Worm (Caenorhabditis elegans) whole organism, L2 larva: Measurements from ENCODE around the gene ZK686.3.

ENCODE experiments used
- ZK546.5 ChIP-seq: sonication (generic microtip); optimal IDR thresholded peaks from 2 replicates; lab custom pipeline; 2017; ENCODE audit warnings: missing biosample characterization, missing genetic modification characterization
- crh-2 ChIP-seq: sonication (generic microtip); optimal IDR thresholded peaks from 2 replicates; lab custom pipeline; 2017; ENCODE audit warnings: missing biosample characterization, missing genetic modification characterization
- elt-3 ChIP-seq: sonication (generic microtip); optimal IDR thresholded peaks from 2 replicates; lab custom pipeline; 2017; ENCODE audit warnings: missing biosample characterization, missing genetic modification characterization
- gmeb-1 ChIP-seq: fragments of 150-350 bp; optimal IDR thresholded peaks from 2 replicates; lab custom pipeline; 2014; ENCODE audit warnings: missing biosample characterization, missing genetic modification characterization
- lin-39 ChIP-seq: fragments of 150-350 bp; optimal IDR thresholded peaks from 2 replicates; lab custom pipeline; 2014; ENCODE audit warnings: missing biosample characterization, missing genetic modification reagents, missing genetic modification characterization
- mbf-1 ChIP-seq: sonication (generic microtip); optimal IDR thresholded peaks from 2 replicates; lab custom pipeline; 2017; ENCODE audit warnings: missing biosample characterization, missing genetic modification characterization
- nhr-10 ChIP-seq: sonication (generic microtip); optimal IDR thresholded peaks from 2 replicates; lab custom pipeline; 2017; ENCODE audit warnings: missing biosample characterization, missing genetic modification characterization
- nhr-237 ChIP-seq: fragments of 150-350 bp; optimal IDR thresholded peaks from 2 replicates; lab custom pipeline; 2014; ENCODE audit warnings: missing biosample characterization, missing genetic modification characterization
- nhr-25 ChIP-seq: fragments of 150-350 bp; sonication (generic microtip); optimal IDR thresholded peaks from 3 replicates; lab custom pipeline; 2014; ENCODE audit warnings: missing biosample characterization, missing genetic modification characterization
- nhr-77 ChIP-seq: fragments of 150-350 bp; optimal IDR thresholded peaks from 2 replicates; lab custom pipeline; 2014; ENCODE audit warnings: missing biosample characterization, missing genetic modification characterization
- unc-39 ChIP-seq: fragments of 150-350 bp; optimal IDR thresholded peaks from 2 replicates; lab custom pipeline; 2014; ENCODE audit warnings: missing biosample characterization, missing genetic modification characterization

- TF ChIP-seq gmeb-1 (tag; lab: Kevin White, UChicago) (peak; percentile 47), ZK546.5 (no peak), nhr-10 (tag; lab: Kevin White, UChicago) (no peak), unc-39 (tag; lab: Kevin White, UChicago) (no peak), nhr-237 (no peak), mbf-1 (tag; lab: Kevin White, UChicago) (no peak), crh-2 (tag; lab: Kevin White, UChicago) (peak; percentile 33), nhr-25 (tag; lab: Kevin White, UChicago) (no peak), lin-39 (tag; lab: Kevin White, UChicago) (no peak), elt-3 (no peak), nhr-77 (no peak)
Observed at ce11 chrIII:7765974-7766373, 2.9 kb downstream of the ZK686.3 start, which contains the start of gene ZK686.2.
